Worm (Caenorhabditis elegans): ENCODE measurements around the gene cpg-2.

DNA sequence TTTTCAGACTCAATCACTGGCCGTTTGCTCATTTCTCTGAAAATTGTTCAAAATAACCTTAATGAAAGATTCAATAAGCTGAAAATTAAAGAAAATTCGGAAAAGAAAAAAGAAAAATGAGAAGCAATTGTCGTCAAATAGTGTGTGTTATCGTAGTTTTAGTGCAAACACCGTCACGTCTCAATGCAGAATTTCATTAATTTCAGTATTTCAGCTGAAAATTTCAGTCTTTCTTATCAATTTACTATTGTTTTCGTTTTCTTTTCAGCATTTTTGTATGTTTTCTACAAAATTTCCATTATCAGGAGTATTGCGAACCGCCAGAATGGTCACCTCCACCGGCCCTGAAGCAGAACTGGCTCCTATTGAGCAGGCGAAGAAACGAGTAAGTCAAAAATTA lies 19.1 kb upstream of the cpg-2 start, which contains the start of the genes B0280.9 and rpia-1:
- TF ChIP-seq lin-13 (GFP tag; optimal IDR thresholded peaks at IDR 0.05) (no peak), fkh-10 (GFP tag; optimal IDR thresholded peaks at IDR 0.05) (no peak), skn-1 (tag; optimal IDR thresholded peaks at IDR 0.05) (no peak), unc-62 (GFP tag; optimal IDR thresholded peaks at IDR 0.05) (no peak), mep-1 (tag; optimal IDR thresholded peaks at IDR 0.05) (no peak), ztf-11 (tag; optimal IDR thresholded peaks at IDR 0.05) (no peak), mdl-1 (tag; optimal IDR thresholded peaks at IDR 0.05) (no peak), lin-39 (tag; optimal IDR thresholded peaks at IDR 0.05) (no peak), aly-2 (tag; optimal IDR thresholded peaks at IDR 0.05) (no peak), ets-5 (GFP tag; IDR thresholded peaks at IDR 0.05) (no peak), C16A3.4 (tag; optimal IDR thresholded peaks at IDR 0.05) (peak; percentile 21)

All from whole organism, L1 larva.